Fruit fly (Drosophila melanogaster): ENCODE measurements around the gene mtDNA-helicase.

mtDNA-helicase gene

dm6 chr2L:9890576-9890975 lies 2.7 kb downstream of the mtDNA-helicase start, which contains the start of the genes CG34183 and CG4537 (continued):
- TF ChIP-seq CG2199 (GFP tag; IDR thresholded peaks at IDR 0.05) (no peak), CG34422 (GFP tag; IDR thresholded peaks at IDR 0.05) (no peak; the same call in 2 of the 3 replicates), CG15514 (GFP tag; optimal IDR thresholded peaks at IDR 0.05) (peak; percentile 39), Myb (GFP tag; optimal IDR thresholded peaks at IDR 0.05) (peak; percentile 35), CG4617 (GFP tag; optimal IDR thresholded peaks at IDR 0.05; ENCODE audit: borderline replicate concordance) (peak; percentile 36), pzg (GFP tag; optimal IDR thresholded peaks at IDR 0.05) (peak; percentile 86), HLH4C (GFP tag; IDR thresholded peaks at IDR 0.05; ENCODE audit: partially characterized antibody) (peak; percentile 90), vnd (GFP tag; IDR thresholded peaks at IDR 0.05; ENCODE audit: partially characterized antibody) (peak; percentile 85), Atf3 (GFP tag; optimal IDR thresholded peaks at IDR 0.05) (no peak), BEAF-32 (GFP tag; optimal IDR thresholded peaks at IDR 0.05) (peak; percentile 89), Sin3A (optimal IDR thresholded peaks at IDR 0.05) (peak; percentile 48), CG17186 (GFP tag; optimal IDR thresholded peaks at IDR 0.05) (peak; percentile 0), psq (GFP tag; optimal IDR thresholded peaks at IDR 0.05) (no peak), CG1233 (GFP tag; optimal IDR thresholded peaks at IDR 0.05) (no peak), ci (GFP tag; IDR thresholded peaks at IDR 0.05) (peak; percentile 13; the same call in 1 of the 3 replicates), crp (GFP tag; optimal IDR thresholded peaks at IDR 0.05) (peak in 1 of 2 experiments; percentile 30), jing (GFP tag; optimal IDR thresholded peaks at IDR 0.05) (no peak), croc (GFP tag; conservative IDR thresholded peaks at IDR 0.05) (no peak), bbx (GFP tag; IDR thresholded peaks at IDR 0.05; ENCODE audit: partially characterized antibody) (peak; percentile 94), CG2116 (GFP tag; optimal IDR thresholded peaks at IDR 0.05) (peak; percentile 82), sens (GFP tag) (peak; percentile 58), Dref (GFP tag; IDR thresholded peaks at IDR 0.05) (peak; percentile 97)

- TF ChIP-seq ftz-f1 (GFP tag; optimal IDR thresholded peaks at IDR 0.05) (no peak), run (tag; optimal IDR thresholded peaks at IDR 0.05) (no peak), dysf (GFP tag; IDR thresholded peaks at IDR 0.05) (no peak), CG4282 (GFP tag; optimal IDR thresholded peaks at IDR 0.05) (no peak), CG12391 (tag; optimal IDR thresholded peaks at IDR 0.05) (peak; percentile 22), ewg (GFP tag; optimal IDR thresholded peaks at IDR 0.05) (no peak), CG1233 (GFP tag; optimal IDR thresholded peaks at IDR 0.05) (no peak), her (GFP tag; optimal IDR thresholded peaks at IDR 0.05) (peak; percentile 69), Xbp1 (GFP tag; optimal IDR thresholded peaks at IDR 0.05) (peak; percentile 40), Adf1 (GFP tag; IDR thresholded peaks at IDR 0.05) (no peak), CG34224 (GFP tag; IDR thresholded peaks at IDR 0.05; ENCODE audit: partially characterized antibody) (peak; percentile 21; the same call in 1 of the 3 replicates), CTCF (GFP tag; optimal IDR thresholded peaks at IDR 0.05) (peak; percentile 95), Ets97D (GFP tag; optimal IDR thresholded peaks at IDR 0.05) (peak; percentile 23), zen (tag; optimal IDR thresholded peaks at IDR 0.05) (peak; percentile 44), mld (GFP tag; IDR thresholded peaks at IDR 0.05; ENCODE audit: partially characterized antibody) (peak; percentile 84), CG9609 (GFP tag; optimal IDR thresholded peaks at IDR 0.05) (no peak), stwl (tag; optimal IDR thresholded peaks at IDR 0.05) (peak; percentile 73), luna (GFP tag; optimal IDR thresholded peaks at IDR 0.05) (no peak), CG14860 (GFP tag; IDR thresholded peaks at IDR 0.05; ENCODE audit: partially characterized antibody) (peak; percentile 90), org-1 (GFP tag; optimal IDR thresholded peaks at IDR 0.05) (no peak), Spps (tag; optimal IDR thresholded peaks at IDR 0.05) (no peak), unc-4 (GFP tag; IDR thresholded peaks at IDR 0.05; ENCODE audit: partially characterized antibody) (peak; percentile 60), CG31365 (tag; optimal IDR thresholded peaks at IDR 0.05) (peak; percentile 19), vvl (GFP tag; IDR thresholded peaks at IDR 0.05) (0 out of 2 replicates have a peak, but pooled peaks have one; percentile 45), Myb (GFP tag; optimal IDR thresholded peaks at IDR 0.05) (peak; percentile 39), gcm2 (GFP tag; optimal IDR thresholded peaks at IDR 0.05) (no peak), CG4360 (GFP tag; IDR thresholded peaks at IDR 0.05) (no peak), dm (GFP tag; optimal IDR thresholded peaks at IDR 0.05) (peak; percentile 66), rib (GFP tag; IDR thresholded peaks at IDR 0.05) (0 out of 2 replicates have a peak, but pooled peaks have one; percentile 47), CG7963 (GFP tag; IDR thresholded peaks at IDR 0.05; ENCODE audit: partially characterized antibody) (peak; percentile 90), HLH4C (GFP tag; IDR thresholded peaks at IDR 0.05; ENCODE audit: partially characterized antibody) (peak; percentile 99), ci (GFP tag; IDR thresholded peaks at IDR 0.05) (no peak)
Measured at dm6 chr2L:9887856-9888269, 5.4 kb downstream of the mtDNA-helicase start, which contains the start of gene Fkbp59. Gene Fkbp59, plus strand, starts transcription at chr2L:9888005.

All from whole organism, embryonic.